Fruit fly (Drosophila melanogaster): Measurements from ENCODE around the gene Pitslre.

Gene Pitslre

DNA sequence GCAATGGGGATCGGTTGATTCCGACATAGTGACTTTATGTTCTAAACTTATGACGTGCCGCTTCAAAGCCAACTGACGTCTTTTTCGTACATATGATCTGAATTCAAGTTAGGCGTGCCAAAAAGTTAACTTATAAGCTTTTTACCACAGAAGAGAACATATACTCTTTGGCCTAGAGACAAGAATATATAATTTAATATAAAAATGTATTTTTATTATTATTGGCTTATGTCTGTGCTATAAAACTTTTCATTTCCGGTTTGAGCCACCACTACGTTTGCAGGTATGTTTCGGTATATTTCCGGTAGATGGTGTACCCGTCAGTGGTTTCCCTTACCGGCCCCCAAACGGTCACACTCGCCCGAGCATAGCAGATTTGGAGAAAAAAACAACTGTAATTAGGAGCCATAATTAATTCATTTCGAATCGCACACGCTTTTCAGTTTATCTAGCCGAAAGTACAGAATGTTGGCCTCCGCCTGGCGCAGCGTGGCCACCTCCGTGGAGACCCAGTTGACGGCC lies 27.1 kb downstream of the Pitslre start, which contains the start of the genes CG3698 and tzn (continued):
- peak; percentile 84 for TF ChIP-seq Hey (tag; optimal IDR thresholded peaks at IDR 0.05)
- TF ChIP-seq sima (GFP tag; optimal IDR thresholded peaks at IDR 0.05), result peak; percentile 76
- TF ChIP-seq CG12219 (GFP tag; optimal IDR thresholded peaks at IDR 0.05), result peak; percentile 88
- peak; percentile 95 for TF ChIP-seq CG34422 (GFP tag; IDR thresholded peaks at IDR 0.05)
- peak; percentile 83 for TF ChIP-seq maf-S (GFP tag; optimal IDR thresholded peaks at IDR 0.05)
- peak; percentile 85 for TF ChIP-seq CG6689 (GFP tag; IDR thresholded peaks at IDR 0.05)
- peak; percentile 35 for TF ChIP-seq pnt (GFP tag; optimal IDR thresholded peaks at IDR 0.05)
- peak; percentile 82 for TF ChIP-seq CG1602 (GFP tag; optimal IDR thresholded peaks at IDR 0.05)
- peak; percentile 87 for TF ChIP-seq psq (GFP tag; optimal IDR thresholded peaks at IDR 0.05)
- TF ChIP-seq CG7928 (GFP tag; optimal IDR thresholded peaks at IDR 0.05), result peak; percentile 76
- peak; percentile 88 for TF ChIP-seq CG10274 (GFP tag; optimal IDR thresholded peaks at IDR 0.05)
- peak; percentile 87 for TF ChIP-seq Dek (tag; optimal IDR thresholded peaks at IDR 0.05)
- peak; percentile 96 for TF ChIP-seq slbo (GFP tag; IDR thresholded peaks at IDR 0.05)
- TF ChIP-seq Sox100B (GFP tag; optimal IDR thresholded peaks at IDR 0.05), result no peak
- TF ChIP-seq CG15269 (tag; optimal IDR thresholded peaks at IDR 0.05), result no peak
- TF ChIP-seq CG5245 (GFP tag; optimal IDR thresholded peaks at IDR 0.05), result peak; percentile 88
- peak; percentile 91 for TF ChIP-seq Ptx1 (GFP tag; IDR thresholded peaks at IDR 0.05)
- TF ChIP-seq CG34224 (GFP tag; IDR thresholded peaks at IDR 0.05; ENCODE audit: partially characterized antibody), result no peak
- TF ChIP-seq tup (GFP tag; optimal IDR thresholded peaks at IDR 0.05), result peak; percentile 65
- TF ChIP-seq B-H2 (GFP tag; optimal IDR thresholded peaks at IDR 0.05), result peak; percentile 93
- peak; percentile 87 for TF ChIP-seq lmd (GFP tag; IDR thresholded peaks at IDR 0.05)
- no peak for TF ChIP-seq Hmx (GFP tag; optimal IDR thresholded peaks at IDR 0.05)
- peak; percentile 89 for TF ChIP-seq CG17385 (GFP tag; optimal IDR thresholded peaks at IDR 0.05)
- TF ChIP-seq CG10267 (tag; optimal IDR thresholded peaks at IDR 0.05), result peak; percentile 88
- peak; percentile 97 for TF ChIP-seq CG9727 (GFP tag; optimal IDR thresholded peaks at IDR 0.05)
- peak; percentile 88 for TF ChIP-seq CG33557 (GFP tag; optimal IDR thresholded peaks at IDR 0.05)
- TF ChIP-seq CG16813 (GFP tag; IDR thresholded peaks at IDR 0.05; ENCODE audit: partially characterized antibody), result no peak
- TF ChIP-seq HLH3B (GFP tag; IDR thresholded peaks at IDR 0.05), result peak; percentile 92
- peak; percentile 91 for TF ChIP-seq CG14050 (GFP tag; IDR thresholded peaks at IDR 0.05)
- peak; percentile 45 for TF ChIP-seq crc (GFP tag; optimal IDR thresholded peaks at IDR 0.05)
- no peak for TF ChIP-seq lov (optimal IDR thresholded peaks at IDR 0.05)
- TF ChIP-seq lov (GFP tag; IDR thresholded peaks at IDR 0.05), result peak; percentile 97
- TF ChIP-seq Poxn (GFP tag; IDR thresholded peaks at IDR 0.05), result peak; percentile 72; the same call in 1 of the 2 replicates
- TF ChIP-seq CG34376 (GFP tag; optimal IDR thresholded peaks at IDR 0.05), result peak; percentile 93
- no peak for TF ChIP-seq tna (GFP tag; IDR thresholded peaks at IDR 0.05; ENCODE audit: partially characterized antibody)
- no peak for TF ChIP-seq vnd (GFP tag; IDR thresholded peaks at IDR 0.05; ENCODE audit: partially characterized antibody)
- peak; percentile 90 for TF ChIP-seq CG10147 (GFP tag; optimal IDR thresholded peaks at IDR 0.05)
- TF ChIP-seq CG12104 (GFP tag; optimal IDR thresholded peaks at IDR 0.05), result peak; percentile 94
- TF ChIP-seq nmo (GFP tag; optimal IDR thresholded peaks at IDR 0.05), result peak; percentile 91
- TF ChIP-seq Usf (GFP tag; optimal IDR thresholded peaks at IDR 0.05), result peak; percentile 93
- peak; percentile 93 for TF ChIP-seq gce (GFP tag; IDR thresholded peaks at IDR 0.05)
- TF ChIP-seq CG15696 (tag; optimal IDR thresholded peaks at IDR 0.05), result peak; percentile 72
- TF ChIP-seq CG11398 (GFP tag; optimal IDR thresholded peaks at IDR 0.05), result peak; percentile 84
- peak; percentile 95 for TF ChIP-seq fd102C (GFP tag; optimal IDR thresholded peaks at IDR 0.05)
- peak; percentile 89 for TF ChIP-seq BtbVII (GFP tag; optimal IDR thresholded peaks at IDR 0.05)
- TF ChIP-seq salm (tag; optimal IDR thresholded peaks at IDR 0.05), result peak; percentile 87
- TF ChIP-seq Oli (tag; optimal IDR thresholded peaks at IDR 0.05), result peak; percentile 86
- TF ChIP-seq CG4820 (GFP tag; optimal IDR thresholded peaks at IDR 0.05), result peak; percentile 87
- TF ChIP-seq Pdp1 (GFP tag; optimal IDR thresholded peaks at IDR 0.05), result peak in 1 of 2 experiments; percentile 75
- TF ChIP-seq CG2889 (GFP tag; IDR thresholded peaks at IDR 0.05), result peak; percentile 84

Measured in whole organism, embryonic.